Worm (Caenorhabditis elegans) whole organism, L4/young adult: ENCODE data around the gene Y59C2A.1.

Source experiments
- W03F9.2 ChIP-seq: fragments of 150-350 bp; optimal IDR thresholded peaks from 2 replicates; lab custom pipeline; 2014; ENCODE audit warnings: missing biosample characterization, missing genetic modification characterization
- dao-5 ChIP-seq: sonication (generic microtip); optimal IDR thresholded peaks from 2 replicates; lab custom pipeline; 2016; ENCODE audit warnings: missing genotype, missing genetic modification characterization, moderate library complexity, missing compliant biosample characterization
- him-1 ChIP-seq: sonication (generic microtip); optimal IDR thresholded peaks from 2 replicates; lab custom pipeline; 2016; ENCODE audit warnings: missing genotype, missing genetic modification reagents, missing genetic modification characterization, missing compliant biosample characterization

DNA sequence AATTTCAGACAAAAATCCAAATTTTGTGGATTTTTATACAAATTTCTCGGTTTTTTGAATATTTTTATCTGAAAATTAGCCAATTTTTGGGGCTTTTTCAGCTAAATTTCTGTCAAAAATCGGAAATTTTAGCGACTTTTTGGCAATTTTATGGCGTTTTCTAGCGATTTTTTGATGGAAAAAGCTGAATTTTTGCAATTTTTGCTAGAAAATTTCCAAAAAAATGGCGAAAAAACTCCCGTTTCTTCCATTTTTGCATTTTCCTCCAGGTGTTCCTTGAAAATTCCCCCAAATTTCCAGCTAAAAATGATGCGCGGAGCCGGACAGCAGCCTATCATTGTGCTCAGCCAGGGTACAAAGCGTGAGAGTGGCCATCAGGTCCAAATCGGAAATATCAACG is 25.3 kb downstream of the Y59C2A.1 start, which contains the start of gene cct-3:
- TF ChIP-seq him-1 (tag; lab: Kevin White, UChicago) (no peak), W03F9.2 (tag; lab: Kevin White, UChicago) (no peak), dao-5 (no peak)
